Worm (Caenorhabditis elegans): ENCODE measurements around the gene anoh-1.

The anoh-1 gene

ce11 chrIII:13260344-13260743, 14.0 kb downstream of the anoh-1 start:
- TF ChIP-seq fkh-8 (tag; optimal IDR thresholded peaks at IDR 0.05) (no peak), efl-1 (optimal IDR thresholded peaks at IDR 0.05) (no peak), efl-1 (GFP tag; optimal IDR thresholded peaks at IDR 0.05 in 1 of 2) (peak in 1 of 2 experiments; percentile 74)

- TF ChIP-seq efl-3 (GFP tag; optimal IDR thresholded peaks at IDR 0.05): no peak
- no peak for TF ChIP-seq fkh-8 (tag; optimal IDR thresholded peaks at IDR 0.05)
- no peak for TF ChIP-seq fos-1 (tag; optimal IDR thresholded peaks at IDR 0.05)
- no peak for TF ChIP-seq snpc-4 (tag; optimal IDR thresholded peaks at IDR 0.05)
- no peak for TF ChIP-seq aly-2 (tag; optimal IDR thresholded peaks at IDR 0.05)
- no peak for TF ChIP-seq ets-5 (GFP tag; IDR thresholded peaks at IDR 0.05)
These were observed 16.6 kb downstream of the anoh-1 start, which contains the start of gene F56A8.4 for ce11 chrIII:13262987-13263386. Gene F56A8.4, plus strand, starts transcription at chrIII:13263287.

ce11 chrIII:13265566-13265965, 19.2 kb downstream of the anoh-1 start, which contains the start of gene F56A8.5:
Gene F56A8.5, plus strand, starts transcription at chrIII:13265866.
- TF ChIP-seq F16B12.6 (tag; optimal IDR thresholded peaks at IDR 0.05) (no peak), hpl-2 (GFP tag; optimal IDR thresholded peaks at IDR 0.05) (no peak), vab-15 (tag; optimal IDR thresholded peaks at IDR 0.05) (no peak), pqm-1 (tag; optimal IDR thresholded peaks at IDR 0.05) (no peak), nhr-76 (tag; optimal IDR thresholded peaks at IDR 0.05) (no peak), fos-1 (tag; optimal IDR thresholded peaks at IDR 0.05) (no peak)

- TF ChIP-seq mab-9 (GFP tag; IDR thresholded peaks at IDR 0.05): no peak
- TF ChIP-seq hlh-17 (GFP tag; optimal IDR thresholded peaks at IDR 0.05; ENCODE audit: borderline replicate concordance): no peak
- no peak for TF ChIP-seq sptf-1 (tag; optimal IDR thresholded peaks at IDR 0.05)
- TF ChIP-seq efl-1 (optimal IDR thresholded peaks at IDR 0.05): no peak
- TF ChIP-seq efl-1 (GFP tag; optimal IDR thresholded peaks at IDR 0.05 in 1 of 2): no peak
- no peak for TF ChIP-seq efl-3 (GFP tag; optimal IDR thresholded peaks at IDR 0.05)
- no peak for TF ChIP-seq unc-62 (GFP tag; optimal IDR thresholded peaks at IDR 0.05)
- no peak for TF ChIP-seq mep-1 (tag; optimal IDR thresholded peaks at IDR 0.05)
- TF ChIP-seq F16B12.6 (tag; optimal IDR thresholded peaks at IDR 0.05): no peak
- no peak for TF ChIP-seq nhr-11 (tag; optimal IDR thresholded peaks at IDR 0.05)
- no peak for TF ChIP-seq fos-1 (tag; optimal IDR thresholded peaks at IDR 0.05)
- no peak for TF ChIP-seq snpc-4 (tag; optimal IDR thresholded peaks at IDR 0.05)
- no peak for TF ChIP-seq ztf-11 (tag; optimal IDR thresholded peaks at IDR 0.05)
- no peak for TF ChIP-seq xbp-1 (tag; optimal IDR thresholded peaks at IDR 0.05)
- TF ChIP-seq ceh-63 (GFP tag; optimal IDR thresholded peaks at IDR 0.05): no peak
- no peak for TF ChIP-seq egl-13 (tag; optimal IDR thresholded peaks at IDR 0.05)
- no peak for TF ChIP-seq ets-5 (GFP tag; IDR thresholded peaks at IDR 0.05)
- TF ChIP-seq lin-15B (tag; optimal IDR thresholded peaks at IDR 0.05): no peak
- TF ChIP-seq sox-4 (tag; optimal IDR thresholded peaks at IDR 0.05): no peak
These were observed 20.7 kb downstream of the anoh-1 start for ce11 chrIII:13267046-13267445.

- TF ChIP-seq snpc-4 (tag; optimal IDR thresholded peaks at IDR 0.05): peak; percentile 78
- TF ChIP-seq grh-1 (GFP tag; IDR thresholded peaks at IDR 0.05): peak; percentile 70
- peak; percentile 87 for TF ChIP-seq nhr-47 (tag; optimal IDR thresholded peaks at IDR 0.05)
- no peak for TF ChIP-seq alr-1 (tag; optimal IDR thresholded peaks at IDR 0.05; ENCODE audit: borderline replicate concordance)
- TF ChIP-seq tlp-1 (tag; optimal IDR thresholded peaks at IDR 0.05): no peak
- TF ChIP-seq ceh-88 (GFP tag; IDR thresholded peaks at IDR 0.05): peak; percentile 27; the same call in 1 of the 2 replicates
- peak; percentile 72 for TF ChIP-seq egl-13 (tag; optimal IDR thresholded peaks at IDR 0.05)
- no peak for TF ChIP-seq pqm-1 (tag; optimal IDR thresholded peaks at IDR 0.05)
- TF ChIP-seq elt-2 (tag; optimal IDR thresholded peaks at IDR 0.05): peak; percentile 42
- peak; percentile 87 for TF ChIP-seq nhr-76 (tag; optimal IDR thresholded peaks at IDR 0.05)
- TF ChIP-seq unc-130 (tag; optimal IDR thresholded peaks at IDR 0.05): peak; percentile 82
- TF ChIP-seq skn-1 (tag; optimal IDR thresholded peaks at IDR 0.05): peak; percentile 80
- peak; percentile 31 for TF ChIP-seq ceh-90 (tag; optimal IDR thresholded peaks at IDR 0.05)
- TF ChIP-seq fkh-8 (tag; optimal IDR thresholded peaks at IDR 0.05): peak; percentile 80
- TF ChIP-seq nhr-90 (tag; optimal IDR thresholded peaks at IDR 0.05; ENCODE audit: poor library complexity): peak; percentile 84
- no peak for TF ChIP-seq zag-1 (tag; optimal IDR thresholded peaks at IDR 0.05)
- peak; percentile 62 for TF ChIP-seq blmp-1 (tag; optimal IDR thresholded peaks at IDR 0.05)
- TF ChIP-seq lin-39 (tag; optimal IDR thresholded peaks at IDR 0.05): peak; percentile 55
- TF ChIP-seq C16A3.4 (tag; optimal IDR thresholded peaks at IDR 0.05): peak; percentile 77
- peak; percentile 83 for TF ChIP-seq tbx-2 (tag; optimal IDR thresholded peaks at IDR 0.05)
- no peak for TF ChIP-seq nhr-12 (tag; optimal IDR thresholded peaks at IDR 0.05)
- TF ChIP-seq isw-1 (GFP tag; IDR thresholded peaks at IDR 0.05): peak; percentile 65
- TF ChIP-seq sox-4 (tag; optimal IDR thresholded peaks at IDR 0.05): peak; percentile 42
- peak; percentile 46 for TF ChIP-seq F16B12.6 (tag; optimal IDR thresholded peaks at IDR 0.05)
- TF ChIP-seq lin-14 (GFP tag; optimal IDR thresholded peaks at IDR 0.05): peak; percentile 74
- TF ChIP-seq pag-3 (tag; optimal IDR thresholded peaks at IDR 0.05; ENCODE audit: borderline replicate concordance, insufficient read depth): no peak
These were observed 22.5 kb downstream of the anoh-1 start, which contains the start of gene cpf-2 for ce11 chrIII:13268856-13269255. Gene cpf-2, minus strand, starts transcription at chrIII:13268883.
